Fruit fly (Drosophila melanogaster) whole organism, wandering third instar larva: ENCODE data around the gene CG4313.

Experiments
- OdsH ChIP-seq: fragments of 200-800 bp; sonication (Bioruptor generic); optimal IDR thresholded peaks from 2 replicates; lab custom pipeline; 2016; ENCODE audit warnings: missing biosample characterization, mild to moderate bottlenecking, missing genetic modification characterization
- brk ChIP-seq: fragments of 200-800 bp; sonication (Bioruptor generic); optimal IDR thresholded peaks from 2 replicates; lab custom pipeline; 2016; ENCODE audit warnings: missing biosample characterization, mild to moderate bottlenecking, missing genetic modification characterization

DNA sequence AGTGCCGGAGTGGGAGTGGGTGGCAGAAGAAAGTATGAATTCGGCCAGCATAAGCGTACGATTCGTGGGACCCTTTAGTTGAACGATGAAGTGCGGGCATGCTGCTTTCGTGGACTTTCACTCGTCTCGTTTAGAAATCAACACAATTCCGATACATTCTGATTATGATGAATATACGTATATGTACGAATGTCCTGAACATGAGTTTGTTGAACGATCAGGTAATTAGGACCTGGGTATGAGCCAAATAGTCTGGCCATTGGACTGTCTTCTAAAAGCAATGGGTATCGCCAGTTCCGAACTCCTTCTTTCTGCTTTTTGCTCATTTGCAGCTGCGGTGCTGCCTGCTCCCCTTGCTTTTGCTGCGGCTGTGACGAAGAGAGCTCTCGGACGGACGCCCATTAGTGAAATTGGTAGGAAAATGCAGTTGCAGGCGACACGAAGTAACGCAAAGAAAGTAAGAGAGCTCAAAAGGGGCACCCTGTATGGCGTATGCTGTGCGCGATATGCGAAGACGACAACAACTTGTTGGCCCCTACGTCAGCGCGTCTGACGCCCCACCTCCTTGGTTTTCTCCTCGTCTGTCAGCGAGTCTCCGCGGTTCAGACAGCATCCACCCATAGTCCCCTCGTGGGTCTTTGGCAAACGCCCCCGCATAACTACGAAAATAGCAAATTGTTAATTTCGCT is 4.7 kb upstream of the CG4313 start:
- no peak for TF ChIP-seq brk (GFP tag; lab: Kevin White, UChicago)
- no peak for TF ChIP-seq OdsH (GFP tag; lab: Kevin White, UChicago)
